Fruit fly (Drosophila melanogaster) whole organism, embryonic: Measurements from ENCODE around the gene pall.

Experiments used
- Asciz ChIP-seq: fragments of 200-800 bp; sonication (Bioruptor generic); optimal IDR thresholded peaks from 2 replicates; lab custom pipeline; 2017; ENCODE audit warnings: missing biosample characterization, mild to moderate bottlenecking, missing genetic modification characterization, missing genetic modification reagents
- BEAF-32 ChIP-seq: fragments of 200-800 bp; sonication (Bioruptor generic); optimal IDR thresholded peaks from 3 replicates; lab custom pipeline; 2017; ENCODE audit warnings: missing biosample characterization, missing genetic modification characterization, mild to moderate bottlenecking, moderate library complexity, missing genetic modification reagents
- CG1024 ChIP-seq: fragments of 200-800 bp; sonication (Bioruptor generic); IDR thresholded peaks from 2 replicates; pipeline ENCODE4 v1.3.6; 2022; ENCODE audit warnings: missing biosample characterization, missing genetic modification characterization
- CG11695 ChIP-seq: fragments of 200-800 bp; sonication (Bioruptor generic); IDR thresholded peaks from 3 replicates; pipeline ENCODE4 v1.3.6; 2022; ENCODE audit warnings: missing biosample characterization, missing genetic modification characterization
- CG12659 ChIP-seq: fragments of 200-800 bp; sonication (Bioruptor generic); optimal IDR thresholded peaks from 3 replicates; lab custom pipeline; 2017; ENCODE audit warnings: mild to moderate bottlenecking, missing biosample characterization, missing genetic modification reagents, missing genetic modification characterization
- CG13123 ChIP-seq: fragments of 200-800 bp; sonication (Bioruptor generic); optimal IDR thresholded peaks from 2 replicates; lab custom pipeline; 2016; ENCODE audit warnings: missing biosample characterization, missing genetic modification characterization
- CG13296 ChIP-seq: fragments of 200-800 bp; sonication (Bioruptor generic); optimal IDR thresholded peaks from 3 replicates; lab custom pipeline; 2018; ENCODE audit warnings: missing biosample characterization, mild to moderate bottlenecking, missing genetic modification characterization
- CG13775 ChIP-seq: fragments of 200-800 bp; sonication (Bioruptor generic); optimal IDR thresholded peaks from 3 replicates; lab custom pipeline; 2017; ENCODE audit warnings: missing biosample characterization, mild to moderate bottlenecking, missing genetic modification characterization
- CG17385 ChIP-seq: fragments of 200-800 bp; sonication (Bioruptor generic); optimal IDR thresholded peaks from 3 replicates; lab custom pipeline; 2018; ENCODE audit warnings: missing biosample characterization, mild to moderate bottlenecking, missing genetic modification characterization
- CG18262 ChIP-seq: fragments of 200-800 bp; optimal IDR thresholded peaks from 3 replicates; lab custom pipeline; 2019; ENCODE audit warnings: missing biosample characterization, mild to moderate bottlenecking, missing genetic modification characterization, moderate library complexity
- CG34422 ChIP-seq: fragments of 200-800 bp; sonication (Bioruptor generic); IDR thresholded peaks from 3 replicates; pipeline ENCODE4 v1.3.6; 2022; ENCODE audit warnings: missing biosample characterization, missing genetic modification characterization
- CG4328 ChIP-seq: fragments of 200-800 bp; sonication (Bioruptor generic); optimal IDR thresholded peaks from 3 replicates; lab custom pipeline; 2017; ENCODE audit warnings: missing biosample characterization, missing genetic modification reagents, missing genetic modification characterization
- CG4424 ChIP-seq: fragments of 200-800 bp; sonication (Bioruptor generic); optimal IDR thresholded peaks from 3 replicates; lab custom pipeline; 2016; ENCODE audit warnings: missing biosample characterization, missing genetic modification characterization
- CG4854 ChIP-seq: fragments of 200-800 bp; sonication (Bioruptor generic); optimal IDR thresholded peaks from 2 replicates; lab custom pipeline; 2016; ENCODE audit warnings: missing biosample characterization, missing genetic modification characterization, inconsistent platforms
- CG6654 ChIP-seq: fragments of 200-800 bp; sonication (Bioruptor generic); optimal IDR thresholded peaks from 2 replicates; lab custom pipeline; 2017; ENCODE audit warnings: missing biosample characterization, mild to moderate bottlenecking, missing genetic modification characterization
- CG7372 ChIP-seq: fragments of 200-800 bp; sonication (Bioruptor generic); IDR thresholded peaks from 2 replicates; pipeline ENCODE4 v1.3.6; 2022; ENCODE audit warnings: missing biosample characterization, missing genetic modification characterization
- CG7556 ChIP-seq: fragments of 200-800 bp; sonication (Bioruptor generic); optimal IDR thresholded peaks from 2 replicates; lab custom pipeline; 2017; ENCODE audit warnings: missing biosample characterization, mild to moderate bottlenecking, missing genetic modification characterization
- CG8359 ChIP-seq: fragments of 200-800 bp; sonication (Bioruptor generic); optimal IDR thresholded peaks from 2 replicates; lab custom pipeline; 2017; ENCODE audit warnings: missing biosample characterization, mild to moderate bottlenecking, missing genetic modification characterization, borderline replicate concordance
- CG8478 ChIP-seq: fragments of >200 bp; optimal IDR thresholded peaks from 2 replicates; lab custom pipeline; 2018
- D ChIP-seq, 2 experiments: fragments of 200-800 bp in 1 of 2; fragments of >200 bp in 1 of 2; sonication (Bioruptor generic) in 1 of 2; optimal IDR thresholded peaks; 2 replicates in 1 of 2; 3 replicates in 1 of 2; lab custom pipeline; 2017; ENCODE audit warnings: mild to moderate bottlenecking in 1 of 2, missing biosample characterization in 1 of 2, missing genetic modification characterization in 1 of 2, missing genetic modification reagents in 1 of 2
- Ets65A ChIP-seq: fragments of 200-800 bp; sonication (Bioruptor generic); peaks from one replicate; lab custom pipeline; 2016; ENCODE audit warnings: missing biosample characterization, missing genetic modification characterization
- Fer3 ChIP-seq: fragments of 200-800 bp; sonication (Bioruptor generic); optimal IDR thresholded peaks from 2 replicates; lab custom pipeline; 2018; ENCODE audit warnings: missing biosample characterization, mild to moderate bottlenecking, missing genetic modification characterization, moderate library complexity
- GATAe ChIP-seq: fragments of 200-800 bp; sonication (Bioruptor generic); conservative IDR thresholded peaks from 2 replicates; pipeline ENCODE4 v1.3.6; 2022; ENCODE audit warnings: missing biosample characterization, missing genetic modification characterization
- Hand ChIP-seq: fragments of 200-800 bp; sonication (Bioruptor generic); optimal IDR thresholded peaks from 2 replicates; lab custom pipeline; 2017; ENCODE audit warnings: mild to moderate bottlenecking, missing biosample characterization, missing genetic modification reagents, missing genetic modification characterization
- HmgZ ChIP-seq: fragments of 200-800 bp; sonication (Bioruptor generic); optimal IDR thresholded peaks from 2 replicates; lab custom pipeline; 2018; ENCODE audit warnings: missing biosample characterization, mild to moderate bottlenecking, missing genetic modification characterization
- Hr3 ChIP-seq: fragments of 200-800 bp; sonication (Bioruptor generic); optimal IDR thresholded peaks from 3 replicates; lab custom pipeline; 2016; ENCODE audit warnings: missing biosample characterization, missing genetic modification characterization
- Lim3 ChIP-seq: fragments of 200-800 bp; sonication (Bioruptor generic); IDR thresholded peaks from 2 replicates; pipeline ENCODE4 v1.3.6; 2022; ENCODE audit warnings: missing biosample characterization, missing genetic modification characterization
- MESR4 ChIP-seq: fragments of 200-800 bp; sonication (Bioruptor generic); optimal IDR thresholded peaks from 2 replicates; lab custom pipeline; 2018; ENCODE audit warnings: missing biosample characterization, mild to moderate bottlenecking, missing genetic modification characterization, moderate library complexity
- Max ChIP-seq: fragments of 200-800 bp; sonication (Bioruptor generic); optimal IDR thresholded peaks from 2 replicates; lab custom pipeline; 2016; ENCODE audit warnings: missing biosample characterization, mild to moderate bottlenecking, missing genetic modification characterization
- Med ChIP-seq: fragments of 200-800 bp; sonication (Bioruptor generic); peaks from one replicate; lab custom pipeline; 2016; ENCODE audit warnings: missing biosample characterization, missing genetic modification characterization, mild to moderate bottlenecking, inconsistent platforms, moderate library complexity
- Nf-YC ChIP-seq: fragments of 200-800 bp; optimal IDR thresholded peaks from 3 replicates; lab custom pipeline; 2019; ENCODE audit warnings: missing biosample characterization, mild to moderate bottlenecking, missing genetic modification characterization, moderate library complexity
- Oaz ChIP-seq: fragments of 200-800 bp; sonication (Bioruptor generic); IDR thresholded peaks from 2 replicates; pipeline ENCODE4 v1.3.6; 2022; ENCODE audit warnings: missing biosample characterization, missing genetic modification characterization
- Opbp ChIP-seq: fragments of 200-800 bp; sonication (Bioruptor generic); IDR thresholded peaks from 3 replicates; pipeline ENCODE4 v1.3.6; 2022; ENCODE audit warnings: missing biosample characterization, missing genetic modification characterization; ENCODE audit not compliant: partially characterized antibody
- PHDP ChIP-seq: fragments of 200-800 bp; sonication (Bioruptor generic); optimal IDR thresholded peaks from 3 replicates; lab custom pipeline; 2018; ENCODE audit warnings: missing biosample characterization, mild to moderate bottlenecking, missing genetic modification characterization, moderate library complexity
- Stat92E ChIP-seq, 3 experiments: fragments of >200 bp in 2 of 3; fragments of 200-800 bp in 1 of 3; sonication (Bioruptor generic) in 1 of 3; optimal IDR thresholded peaks; 2 replicates each; lab custom pipeline; 2017 to 2019; ENCODE audit warnings: missing biosample characterization in 3 of 3, missing genetic modification characterization in 3 of 3, mild to moderate bottlenecking in 1 of 3, moderate library complexity in 1 of 3
- Vsx1 ChIP-seq: fragments of 200-800 bp; sonication (Bioruptor generic); optimal IDR thresholded peaks from 2 replicates; lab custom pipeline; 2017; ENCODE audit warnings: missing biosample characterization, mild to moderate bottlenecking, missing genetic modification characterization, missing genetic modification reagents
- ac ChIP-seq: fragments of 200-800 bp; sonication (Bioruptor generic); optimal IDR thresholded peaks from 3 replicates; lab custom pipeline; 2017; ENCODE audit warnings: missing biosample characterization, mild to moderate bottlenecking, missing genetic modification characterization
- ara ChIP-seq: fragments of 200-800 bp; sonication (Bioruptor generic); IDR thresholded peaks from 2 replicates; pipeline ENCODE4 v1.3.6; 2022; ENCODE audit warnings: missing biosample characterization, missing genetic modification characterization
- crol ChIP-seq: fragments of 200-800 bp; sonication (Bioruptor generic); IDR thresholded peaks from 2 replicates; pipeline ENCODE4 v1.3.6; 2022; ENCODE audit warnings: missing biosample characterization, missing genetic modification characterization
- dati ChIP-seq: fragments of 200-800 bp; sonication (Bioruptor generic); IDR thresholded peaks from 2 replicates; pipeline ENCODE4 v1.3.6; 2022; ENCODE audit warnings: missing biosample characterization, missing genetic modification characterization
- dysf ChIP-seq: fragments of 200-800 bp; sonication (Bioruptor generic); IDR thresholded peaks from 3 replicates; pipeline ENCODE4 v1.3.6; 2022; ENCODE audit warnings: missing biosample characterization, missing genetic modification characterization
- fru ChIP-seq: fragments of >200 bp; optimal IDR thresholded peaks from 2 replicates; lab custom pipeline; 2017
- gcm2 ChIP-seq: fragments of 200-800 bp; sonication (Bioruptor generic); optimal IDR thresholded peaks from 2 replicates; lab custom pipeline; 2016; ENCODE audit warnings: missing biosample characterization, missing genetic modification characterization
- inv ChIP-seq: fragments of 200-800 bp; sonication (Bioruptor generic); IDR thresholded peaks from 2 replicates; pipeline ENCODE4 v1.3.6; 2022; ENCODE audit warnings: missing biosample characterization, missing genetic modification characterization; ENCODE audit not compliant: partially characterized antibody
- lov ChIP-seq, 2 experiments: fragments of 200-800 bp in 1 of 2; fragments of >200 bp in 1 of 2; sonication (Bioruptor generic) in 1 of 2; IDR thresholded peaks in 1 of 2; optimal IDR thresholded peaks in 1 of 2; 2 replicates in 1 of 2; 3 replicates in 1 of 2; pipeline versions ENCODE4 v1.3.6 to Lab custom; 2017 to 2022; ENCODE audit warnings: missing biosample characterization in 1 of 2, missing genetic modification characterization in 1 of 2
- psq ChIP-seq: fragments of 200-800 bp; sonication (Bioruptor generic); optimal IDR thresholded peaks from 2 replicates; lab custom pipeline; 2017; ENCODE audit warnings: missing biosample characterization, missing genetic modification characterization
- schlank ChIP-seq: fragments of 200-800 bp; sonication (Bioruptor generic); optimal IDR thresholded peaks from 2 replicates; lab custom pipeline; 2018; ENCODE audit warnings: missing biosample characterization, mild to moderate bottlenecking, missing genetic modification characterization
- sd ChIP-seq: fragments of 200-800 bp; sonication (Bioruptor generic); optimal IDR thresholded peaks from 3 replicates; lab custom pipeline; 2018; ENCODE audit warnings: missing biosample characterization, mild to moderate bottlenecking, missing genetic modification characterization, moderate library complexity
- zfh1 ChIP-seq: fragments of 200-800 bp; sonication (Bioruptor generic); IDR thresholded peaks from 3 replicates; pipeline ENCODE4 v1.3.6; 2022; ENCODE audit warnings: missing biosample characterization, missing genetic modification characterization

The pall gene

dm6 chr3L:9457619-9458092 lies 29.9 kb downstream of the pall start, which contains the start of gene CG3437 (continued):
- TF ChIP-seq CG1024 (GFP tag; lab: Robert Waterston, UW) (peak; percentile 97), inv (0 out of 2 replicates have a peak, but pooled peaks have one; percentile 21), CG8478 (lab: Kevin White, UChicago) (no peak), CG7372 (GFP tag; lab: Robert Waterston, UW) (peak; percentile 99), Nf-YC (tag; lab: Kevin White, UChicago) (peak; percentile 83), Ets65A (GFP tag; lab: Kevin White, UChicago) (peak; percentile 100), BEAF-32 (GFP tag; lab: Kevin White, UChicago) (peak; percentile 47), dysf (GFP tag; lab: Robert Waterston, UW) (peak; percentile 100), HmgZ (peak; percentile 99), CG13775 (GFP tag; lab: Kevin White, UChicago) (peak; percentile 98), CG4854 (GFP tag; lab: Kevin White, UChicago) (peak; percentile 98), D (optimal IDR thresholded peaks at IDR 0.05; lab: Kevin White, UChicago) (no peak), D (GFP tag; optimal IDR thresholded peaks at IDR 0.05; lab: Kevin White, UChicago) (peak; percentile 98), Stat92E (GFP tag; optimal IDR thresholded peaks at IDR 0.05; lab: Kevin White, UChicago) (peak in 1 of 3 experiments; percentile 91), Hr3 (GFP tag; lab: Kevin White, UChicago) (peak; percentile 98), CG12659 (GFP tag; lab: Kevin White, UChicago) (peak; percentile 99), Asciz (GFP tag; lab: Kevin White, UChicago) (peak; percentile 98), MESR4 (GFP tag; lab: Kevin White, UChicago) (peak; percentile 84), CG4328 (GFP tag; lab: Kevin White, UChicago) (peak; percentile 97), CG34422 (GFP tag; lab: Robert Waterston, UW) (peak; percentile 100), Oaz (GFP tag; lab: Robert Waterston, UW) (peak; percentile 98), CG13123 (peak; percentile 96), Opbp (GFP tag; lab: Robert Waterston, UW) (peak; percentile 48; the same call in 1 of the 3 replicates), schlank (tag; lab: Kevin White, UChicago) (peak; percentile 96), Hand (peak; percentile 97), Lim3 (peak; percentile 97), CG13296 (GFP tag; lab: Kevin White, UChicago) (peak; percentile 99), CG6654 (GFP tag; lab: Kevin White, UChicago) (peak; percentile 94), CG18262 (tag; lab: Kevin White, UChicago) (peak; percentile 96), CG7556 (peak; percentile 98), gcm2 (GFP tag; lab: Kevin White, UChicago) (peak; percentile 97), ac (peak; percentile 96), Vsx1 (GFP tag; lab: Kevin White, UChicago) (peak; percentile 97), CG4424 (GFP tag; lab: Kevin White, UChicago) (peak; percentile 98), CG17385 (GFP tag; lab: Kevin White, UChicago) (peak; percentile 98), zfh1 (GFP tag; lab: Robert Waterston, UW) (peak; percentile 100), crol (GFP tag; lab: Robert Waterston, UW) (peak; percentile 85), psq (GFP tag; lab: Kevin White, UChicago) (peak; percentile 90), lov (optimal IDR thresholded peaks at IDR 0.05; lab: Kevin White, UChicago) (no peak), lov (GFP tag; IDR thresholded peaks at IDR 0.05; lab: Robert Waterston, UW) (peak; percentile 100), fru (lab: Kevin White, UChicago) (no peak), dati (GFP tag; lab: Robert Waterston, UW) (peak; percentile 99), GATAe (GFP tag; lab: Robert Waterston, UW) (peak; percentile 98), CG11695 (peak; percentile 99), PHDP (peak; percentile 99), sd (tag; lab: Kevin White, UChicago) (peak; percentile 96), CG8359 (peak; percentile 94), Fer3 (tag; lab: Kevin White, UChicago) (peak; percentile 99), ara (GFP tag; lab: Robert Waterston, UW) (peak; percentile 100), Med (GFP tag; lab: Kevin White, UChicago) (peak; percentile 100), Max (peak; percentile 97)
